Worm (Caenorhabditis elegans): ENCODE measurements around the gene F35D11.1.

DNA sequence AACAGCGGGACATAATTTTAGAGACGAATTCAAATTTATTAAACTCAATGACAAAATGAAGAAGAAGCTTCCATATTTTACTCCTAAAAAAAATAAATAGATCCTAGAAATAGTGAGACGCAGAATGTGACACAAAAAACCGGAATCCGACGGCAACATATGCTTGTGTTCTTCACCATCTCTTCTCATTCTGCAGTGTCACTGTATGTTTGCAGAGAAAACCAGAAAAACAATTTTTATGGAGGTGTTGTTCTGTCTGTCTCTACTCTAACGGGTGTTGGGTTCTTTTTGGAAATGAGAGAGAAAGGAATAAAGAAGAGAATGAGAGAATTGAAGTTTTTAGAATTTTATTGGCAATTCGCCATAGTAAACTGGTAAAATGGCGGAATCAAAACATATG, 12.2 kb downstream of the F35D11.1 start:
- TF ChIP-seq tbx-11 (GFP tag; IDR thresholded peaks at IDR 0.05) (no peak), tbx-37 (GFP tag; conservative IDR thresholded peaks at IDR 0.05) (no peak), F13C5.2 (tag; optimal IDR thresholded peaks at IDR 0.05) (no peak), ets-7 (tag; optimal IDR thresholded peaks at IDR 0.05) (no peak), ama-1 (optimal IDR thresholded peaks at IDR 0.05) (no peak), flt-1 (GFP tag; IDR thresholded peaks at IDR 0.05) (no peak), hnd-1 (tag; optimal IDR thresholded peaks at IDR 0.05) (no peak), pes-1 (GFP tag; IDR thresholded peaks at IDR 0.05) (no peak), ceh-36 (tag; optimal IDR thresholded peaks at IDR 0.05) (no peak), ceh-13 (GFP tag; optimal IDR thresholded peaks at IDR 0.05) (no peak)

All from whole organism, early embryonic.